Worm (Caenorhabditis elegans) whole organism, mixed stage, embryonic: ENCODE measurements around the gene Y71H2AM.12.

Experiments used
- ces-1 ChIP-seq: fragments of 150-350 bp; optimal IDR thresholded peaks from 2 replicates; lab custom pipeline; 2014; ENCODE audit warnings: missing biosample characterization, missing genetic modification reagents, missing genetic modification characterization
- elt-1 ChIP-seq: sonication (generic microtip); optimal IDR thresholded peaks from 2 replicates; lab custom pipeline; 2017; ENCODE audit warnings: missing genetic modification characterization, mild to moderate bottlenecking, missing compliant biosample characterization, antibody characterized with exemption, moderate library complexity, borderline replicate concordance; ENCODE audit not compliant: insufficient read depth
- lsy-2 ChIP-seq: fragments of 150-350 bp; optimal IDR thresholded peaks from 2 replicates; lab custom pipeline; 2014; ENCODE audit warnings: missing biosample characterization, missing genetic modification characterization
- nhr-28 ChIP-seq: fragments of 150-350 bp; optimal IDR thresholded peaks from 2 replicates; lab custom pipeline; 2014; ENCODE audit warnings: missing biosample characterization, missing genetic modification characterization
- nhr-76 ChIP-seq: sonication (generic microtip); optimal IDR thresholded peaks from 2 replicates; lab custom pipeline; 2017; ENCODE audit warnings: missing biosample characterization, missing genetic modification characterization

DNA sequence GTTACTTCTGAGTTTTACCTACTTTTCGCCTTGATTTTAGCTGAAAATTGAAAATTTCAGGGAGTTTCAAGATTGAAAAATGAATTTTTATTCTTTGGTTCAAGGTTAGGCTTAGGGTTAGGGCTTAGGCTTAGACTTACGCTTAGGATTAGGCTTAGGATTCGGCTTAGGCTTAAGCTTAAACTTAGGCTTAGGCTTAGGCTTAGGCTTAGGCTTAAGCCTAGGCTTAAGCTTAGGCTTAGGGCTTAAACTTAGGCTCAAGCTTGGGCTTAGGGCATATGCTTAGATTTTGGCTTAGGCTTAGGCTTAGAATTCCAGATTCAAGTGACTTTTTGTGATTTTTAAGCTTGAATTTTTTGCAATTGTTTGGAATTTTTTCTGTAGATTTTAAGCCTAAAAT is 50.5 kb downstream of the Y71H2AM.12 start:
- TF ChIP-seq lsy-2 (tag; lab: Kevin White, UChicago), result no peak
- no peak for TF ChIP-seq elt-1 (tag; lab: Kevin White, UChicago)
- no peak for TF ChIP-seq ces-1 (GFP tag; lab: Kevin White, UChicago)
- no peak for TF ChIP-seq nhr-28 (tag; lab: Kevin White, UChicago)
- TF ChIP-seq nhr-76 (tag; lab: Kevin White, UChicago), result no peak
